Worm (Caenorhabditis elegans): Measurements from ENCODE around the gene fkh-6.
A peak's percentile ranks its signal among the peaks of the same experiment; 100 is the strongest.

The fkh-6 gene

DNA sequence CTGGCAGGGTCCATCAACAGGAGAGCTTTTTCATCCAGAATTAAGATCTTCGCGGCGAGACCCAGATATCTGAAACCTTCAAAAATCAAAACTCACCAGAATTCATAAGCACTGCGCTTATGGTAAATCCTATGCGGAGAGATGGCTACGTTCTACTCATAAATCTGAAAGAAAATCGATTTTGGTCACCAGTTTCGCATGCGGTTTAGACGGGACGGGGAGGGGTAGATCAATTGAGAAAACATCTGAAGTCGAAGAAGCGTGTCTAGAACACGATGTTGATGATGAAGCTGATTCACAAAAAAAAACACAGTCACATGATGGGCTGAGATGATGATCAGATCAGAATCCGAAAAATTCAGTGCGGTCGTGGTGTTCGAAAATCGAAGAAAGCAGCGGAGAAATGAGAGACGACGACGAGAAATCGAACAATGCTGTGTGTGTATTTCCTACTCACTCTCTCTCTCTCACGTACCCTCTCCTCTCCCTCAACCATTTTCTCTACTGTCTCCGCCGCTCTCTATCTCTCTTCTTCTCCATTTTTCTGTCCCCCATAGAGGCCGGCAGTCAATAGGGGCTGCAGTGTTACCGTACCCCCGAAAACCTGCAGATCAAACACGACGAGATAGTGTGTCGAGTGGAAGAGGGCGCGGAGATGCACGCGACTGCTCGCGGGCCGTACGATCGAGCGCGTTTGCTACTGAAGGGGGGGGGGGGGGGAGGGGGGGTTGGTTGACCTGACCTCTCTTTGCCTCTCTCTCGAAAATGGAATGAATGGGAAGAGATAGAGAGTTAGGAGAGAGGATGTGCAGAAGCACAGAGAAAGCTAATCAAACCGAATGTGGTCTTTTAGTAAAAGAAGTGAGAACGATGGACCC lies 6.7 kb downstream of the fkh-6 start, which contains the start of gene ntl-2:
Gene ntl-2, minus strand, starts transcription at position 171 of the 878 bp plus-strand sequence.
- TF ChIP-seq ceh-24 (tag; optimal IDR thresholded peaks at IDR 0.05) (no peak), nhr-11 (tag; optimal IDR thresholded peaks at IDR 0.05) (no peak), fkh-10 (GFP tag; optimal IDR thresholded peaks at IDR 0.05) (no peak), elt-2 (tag; optimal IDR thresholded peaks at IDR 0.05) (peak; percentile 93), sox-2 (GFP tag; IDR thresholded peaks at IDR 0.05) (peak; percentile 54; the same call in 1 of the 2 replicates), pqm-1 (tag; optimal IDR thresholded peaks at IDR 0.05) (no peak), ceh-22 (tag; optimal IDR thresholded peaks at IDR 0.05) (peak; percentile 30), nhr-232 (tag; optimal IDR thresholded peaks at IDR 0.05) (no peak), pha-2 (tag; optimal IDR thresholded peaks at IDR 0.05) (peak; percentile 84), hlh-30 (tag; optimal IDR thresholded peaks at IDR 0.05; ENCODE audit: insufficient read depth) (peak; percentile 92), hlh-6 (tag; optimal IDR thresholded peaks at IDR 0.05) (no peak), K02D7.2 (tag; optimal IDR thresholded peaks at IDR 0.05) (peak; percentile 30), hlh-13 (GFP tag; optimal IDR thresholded peaks at IDR 0.05) (peak; percentile 52), pha-4 (tag; optimal IDR thresholded peaks at IDR 0.05) (no peak), ahr-1 (tag; optimal IDR thresholded peaks at IDR 0.05) (no peak), pros-1 (tag; optimal IDR thresholded peaks at IDR 0.05) (peak; percentile 89), elt-4 (tag; optimal IDR thresholded peaks at IDR 0.05) (no peak), tbx-7 (tag; optimal IDR thresholded peaks at IDR 0.05) (no peak), odd-2 (tag; optimal IDR thresholded peaks at IDR 0.05) (no peak), ref-2 (tag; optimal IDR thresholded peaks at IDR 0.05) (peak; percentile 51), ceh-14 (tag; optimal IDR thresholded peaks at IDR 0.05) (peak; percentile 60), dve-1 (tag; optimal IDR thresholded peaks at IDR 0.05) (peak; percentile 85), T23F11.4 (GFP tag; optimal IDR thresholded peaks at IDR 0.05) (peak; percentile 86), syd-9 (tag; optimal IDR thresholded peaks at IDR 0.05) (no peak), pax-1 (tag; optimal IDR thresholded peaks at IDR 0.05) (peak; percentile 67), F13H6.1 (tag; optimal IDR thresholded peaks at IDR 0.05) (peak; percentile 20), eyg-1 (tag; optimal IDR thresholded peaks at IDR 0.05) (peak; percentile 5), tbx-2 (tag; optimal IDR thresholded peaks at IDR 0.05) (peak; percentile 88), rnt-1 (tag; optimal IDR thresholded peaks at IDR 0.05) (peak; percentile 77), pat-9 (tag; optimal IDR thresholded peaks at IDR 0.05) (peak; percentile 63), ceh-48 (tag; optimal IDR thresholded peaks at IDR 0.05) (peak; percentile 84), hlh-15 (tag; optimal IDR thresholded peaks at IDR 0.05) (no peak), fkh-6 (tag; optimal IDR thresholded peaks at IDR 0.05) (peak; percentile 75), C38D4.7 (GFP tag; optimal IDR thresholded peaks at IDR 0.05) (peak; percentile 57), ztf-16 (tag; optimal IDR thresholded peaks at IDR 0.05) (peak; percentile 64), unc-86 (tag; optimal IDR thresholded peaks at IDR 0.05) (peak; percentile 47), sox-4 (tag; optimal IDR thresholded peaks at IDR 0.05) (peak; percentile 52), ceh-2 (tag; optimal IDR thresholded peaks at IDR 0.05) (no peak), ceh-31 (tag; optimal IDR thresholded peaks at IDR 0.05) (peak; percentile 86), lim-6 (tag; optimal IDR thresholded peaks at IDR 0.05) (no peak), ceh-18 (tag; optimal IDR thresholded peaks at IDR 0.05) (peak; percentile 90), K09A11.1 (tag; optimal IDR thresholded peaks at IDR 0.05; ENCODE audit: insufficient read depth) (no peak), ceh-45 (GFP tag; IDR thresholded peaks at IDR 0.05) (no peak), che-1 (tag; optimal IDR thresholded peaks at IDR 0.05) (peak; percentile 67), nfya-1 (tag; optimal IDR thresholded peaks at IDR 0.05) (peak; percentile 99), ceh-6 (GFP tag; optimal IDR thresholded peaks at IDR 0.05) (peak; percentile 68), hlh-8 (tag; optimal IDR thresholded peaks at IDR 0.05) (no peak), ets-4 (tag; optimal IDR thresholded peaks at IDR 0.05) (peak; percentile 75), npax-4 (tag; optimal IDR thresholded peaks at IDR 0.05) (no peak), sdc-2 (tag; optimal IDR thresholded peaks at IDR 0.05) (peak; percentile 62), ama-1 (optimal IDR thresholded peaks at IDR 0.05) (no peak), unc-42 (tag; optimal IDR thresholded peaks at IDR 0.05) (peak; percentile 0)
